Fruit fly (Drosophila melanogaster): ENCODE results near the gene dpr17.

The dpr17 gene

DNA sequence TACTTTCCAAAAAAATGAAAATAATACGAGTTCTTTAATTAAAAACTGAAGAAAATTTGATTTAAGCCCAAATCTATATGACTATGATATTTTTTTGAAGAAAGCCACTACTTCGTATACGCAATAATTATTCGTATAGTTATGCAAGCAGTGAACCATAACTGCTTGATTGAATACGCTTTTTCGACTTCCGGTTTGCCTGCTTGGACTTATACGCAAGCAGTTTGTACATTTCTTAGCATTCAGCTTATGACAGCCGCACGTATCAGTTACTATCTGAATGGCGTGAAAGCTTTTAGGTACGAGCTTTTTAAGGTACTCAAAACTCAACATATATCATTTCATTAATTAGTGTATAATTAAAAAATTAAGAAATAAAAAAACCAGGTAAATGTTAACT is 26.5 kb downstream of the dpr17 start (continued):
- TF ChIP-seq CG11695 (GFP tag; IDR thresholded peaks at IDR 0.05) (peak; percentile 71; the same call in 2 of the 3 replicates), seq (GFP tag; IDR thresholded peaks at IDR 0.05) (peak; percentile 73), fd102C (GFP tag; optimal IDR thresholded peaks at IDR 0.05) (peak; percentile 81), CG18262 (tag; optimal IDR thresholded peaks at IDR 0.05) (peak; percentile 67), pb (GFP tag; optimal IDR thresholded peaks at IDR 0.05) (peak; percentile 91), zen (tag; optimal IDR thresholded peaks at IDR 0.05) (peak; percentile 93), Myb (GFP tag; optimal IDR thresholded peaks at IDR 0.05) (peak; percentile 83), cas (GFP tag; IDR thresholded peaks at IDR 0.05) (peak; percentile 81), ken (GFP tag; IDR thresholded peaks at IDR 0.05) (peak; percentile 98), sr (GFP tag; IDR thresholded peaks at IDR 0.05) (peak; percentile 96), Xrp1 (GFP tag; IDR thresholded peaks at IDR 0.05) (peak; percentile 76), Blimp-1 (GFP tag; optimal IDR thresholded peaks at IDR 0.05) (peak; percentile 70), CG2116 (GFP tag; optimal IDR thresholded peaks at IDR 0.05) (peak; percentile 70), chif (GFP tag; optimal IDR thresholded peaks at IDR 0.05) (peak; percentile 85 to 93), CG17568 (GFP tag; optimal IDR thresholded peaks at IDR 0.05) (peak; percentile 70), knrl (GFP tag; IDR thresholded peaks at IDR 0.05; ENCODE audit: partially characterized antibody) (peak; percentile 72), kah (GFP tag; optimal IDR thresholded peaks at IDR 0.05) (peak; percentile 39), abd-A (tag; optimal IDR thresholded peaks at IDR 0.05) (peak; percentile 82), sqz (GFP tag; optimal IDR thresholded peaks at IDR 0.05) (peak; percentile 61), Camta (GFP tag; optimal IDR thresholded peaks at IDR 0.05) (peak; percentile 89), CG11723 (GFP tag; optimal IDR thresholded peaks at IDR 0.05) (peak; percentile 80), CG6254 (GFP tag; optimal IDR thresholded peaks at IDR 0.05) (peak; percentile 42), Lhr (GFP tag; optimal IDR thresholded peaks at IDR 0.05) (peak; percentile 79), toy (GFP tag; IDR thresholded peaks at IDR 0.05) (peak; percentile 87), chm (GFP tag; IDR thresholded peaks at IDR 0.05) (peak; percentile 95), HmgD (GFP tag; optimal IDR thresholded peaks at IDR 0.05) (peak; percentile 93), CG13296 (GFP tag; optimal IDR thresholded peaks at IDR 0.05) (peak; percentile 80), Awh (GFP tag; IDR thresholded peaks at IDR 0.05) (peak; percentile 88), CG11560 (tag; IDR thresholded peaks at IDR 0.05) (peak; percentile 91), lmd (GFP tag; IDR thresholded peaks at IDR 0.05) (peak; percentile 90), hth (optimal IDR thresholded peaks at IDR 0.05) (no peak), CG1233 (GFP tag; optimal IDR thresholded peaks at IDR 0.05) (peak; percentile 90), nom (GFP tag; optimal IDR thresholded peaks at IDR 0.05) (no peak), CoRest (tag; optimal IDR thresholded peaks at IDR 0.05) (peak; percentile 89), caup (GFP tag; optimal IDR thresholded peaks at IDR 0.05; ENCODE audit: severe bottlenecking) (peak; percentile 94), Fer1 (GFP tag; optimal IDR thresholded peaks at IDR 0.05) (no peak), CG15073 (GFP tag; optimal IDR thresholded peaks at IDR 0.05) (peak; percentile 31), CG6175 (GFP tag; IDR thresholded peaks at IDR 0.05) (peak; percentile 93), sd (tag; optimal IDR thresholded peaks at IDR 0.05) (no peak), Nf-YC (tag; optimal IDR thresholded peaks at IDR 0.05) (peak; percentile 46), CG9932 (GFP tag; IDR thresholded peaks at IDR 0.05) (peak; percentile 95), Dek (tag; optimal IDR thresholded peaks at IDR 0.05) (peak; percentile 82), Doc2 (GFP tag; IDR thresholded peaks at IDR 0.05) (peak; percentile 89), CG17328 (GFP tag; IDR thresholded peaks at IDR 0.05) (peak; percentile 96), CG32772 (GFP tag; IDR thresholded peaks at IDR 0.05) (peak; percentile 96), Rx (GFP tag; IDR thresholded peaks at IDR 0.05) (peak; percentile 97), ara (GFP tag; IDR thresholded peaks at IDR 0.05) (peak; percentile 85), Nf-YB (GFP tag; optimal IDR thresholded peaks at IDR 0.05) (peak; percentile 21), CG7839 (tag; optimal IDR thresholded peaks at IDR 0.05) (peak; percentile 84), CG14965 (GFP tag; optimal IDR thresholded peaks at IDR 0.05; ENCODE audit: borderline replicate concordance) (peak; percentile 79), Ravus (GFP tag; IDR thresholded peaks at IDR 0.05) (peak; percentile 71)

Data from whole organism, embryonic.